Worm (Caenorhabditis elegans) whole organism, early embryonic: ENCODE measurements around the gene C05C12.1.

ENCODE experiments used
- B0310.2 ChIP-seq: sonication (generic microtip); optimal IDR thresholded peaks from 2 replicates; lab custom pipeline; 2016; ENCODE audit warnings: mild to moderate bottlenecking, missing genetic modification characterization, missing compliant biosample characterization
- F13C5.2 ChIP-seq: sonication (generic microtip); optimal IDR thresholded peaks from 2 replicates; lab custom pipeline; 2017; ENCODE audit warnings: mild to moderate bottlenecking, missing genetic modification characterization, inconsistent platforms, missing compliant biosample characterization
- aly-1 ChIP-seq: sonication (generic microtip); optimal IDR thresholded peaks from 2 replicates; lab custom pipeline; 2016; ENCODE audit warnings: missing genetic modification characterization, missing compliant biosample characterization
- ama-1 ChIP-seq: fragments of 150-350 bp; optimal IDR thresholded peaks from 2 replicates; lab custom pipeline; 2014
- ceh-13 ChIP-seq: fragments of 200-800 bp; sonication (Bioruptor generic); optimal IDR thresholded peaks from 2 replicates; lab custom pipeline; 2018; ENCODE audit warnings: mild to moderate bottlenecking, missing genetic modification characterization, missing compliant biosample characterization
- ceh-36 ChIP-seq: sonication (generic microtip); optimal IDR thresholded peaks from 2 replicates; lab custom pipeline; 2016; ENCODE audit warnings: missing genetic modification characterization, inconsistent platforms, missing compliant biosample characterization
- ets-7 ChIP-seq: sonication (generic microtip); optimal IDR thresholded peaks from 2 replicates; lab custom pipeline; 2016; ENCODE audit warnings: missing genotype, missing genetic modification characterization, missing compliant biosample characterization
- flt-1 ChIP-seq: fragments of 200-800 bp; sonication (Bioruptor generic); IDR thresholded peaks from 2 replicates; pipeline ENCODE4 v1.3.6; 2022; ENCODE audit warnings: missing genetic modification characterization, missing compliant biosample characterization
- hmbx-1 ChIP-seq: sonication (generic microtip); optimal IDR thresholded peaks from 2 replicates; lab custom pipeline; 2016; ENCODE audit warnings: mild to moderate bottlenecking, missing genetic modification characterization, missing compliant biosample characterization
- hmg-4 ChIP-seq: fragments of 200-800 bp; sonication (Bioruptor generic); optimal IDR thresholded peaks from 2 replicates; lab custom pipeline; 2018; ENCODE audit warnings: mild to moderate bottlenecking, missing genetic modification characterization, missing compliant biosample characterization
- hnd-1 ChIP-seq: sonication (generic microtip); optimal IDR thresholded peaks from 2 replicates; lab custom pipeline; 2016; ENCODE audit warnings: missing genetic modification characterization, missing compliant biosample characterization
- pes-1 ChIP-seq: fragments of 200-800 bp; sonication (Bioruptor generic); IDR thresholded peaks from 2 replicates; pipeline ENCODE4 v1.3.6; 2022; ENCODE audit warnings: missing genetic modification reagents, missing genetic modification characterization, missing compliant biosample characterization
- scrt-1 ChIP-seq: fragments of 200-800 bp; sonication (Bioruptor generic); IDR thresholded peaks from 2 replicates; pipeline ENCODE4 v1.3.6; 2022; ENCODE audit warnings: missing genetic modification characterization, missing compliant biosample characterization
- sea-1 ChIP-seq: fragments of 200-800 bp; sonication (Bioruptor generic); conservative IDR thresholded peaks from 2 replicates; pipeline ENCODE4 v1.3.6; 2022; ENCODE audit warnings: missing genetic modification characterization, missing compliant biosample characterization
- tbx-11 ChIP-seq: fragments of 200-800 bp; sonication (Bioruptor generic); IDR thresholded peaks from 2 replicates; pipeline ENCODE4 v1.3.6; 2022; ENCODE audit warnings: missing genetic modification characterization, missing compliant biosample characterization
- tbx-37 ChIP-seq: fragments of 200-800 bp; sonication (Bioruptor generic); conservative IDR thresholded peaks from 2 replicates; pipeline ENCODE4 v1.3.6; 2022; ENCODE audit warnings: missing genetic modification reagents, missing genetic modification characterization, missing compliant biosample characterization
- tra-4 ChIP-seq: sonication (generic microtip); optimal IDR thresholded peaks from 2 replicates; lab custom pipeline; 2017; ENCODE audit warnings: missing genetic modification characterization, missing compliant biosample characterization

C05C12.1 gene

DNA sequence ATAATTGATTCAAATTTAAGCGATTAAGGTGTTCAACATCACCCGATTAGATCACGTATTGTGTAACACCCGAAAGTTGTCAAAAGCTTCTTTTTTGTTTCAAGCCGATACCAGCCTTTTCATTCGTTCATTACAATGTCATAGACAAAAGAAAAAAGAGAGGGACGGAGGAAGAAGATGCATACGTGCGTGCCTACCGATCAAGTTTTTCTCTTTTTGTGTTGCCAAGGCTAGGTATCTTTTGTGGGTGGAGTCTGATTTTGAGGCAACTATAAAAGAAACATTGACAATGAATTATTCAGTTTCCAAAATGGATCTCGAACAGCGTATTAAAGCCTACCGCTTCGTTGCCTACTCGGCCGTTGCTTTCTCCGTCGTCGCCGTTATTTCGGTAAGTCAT, 28.6 kb upstream of the C05C12.1 start, which contains the start of gene col-125:
TSS of gene col-125 (plus strand) at position 301 of the 400 bp plus-strand sequence.
- TF ChIP-seq flt-1 (no peak), sea-1 (GFP tag; lab: Robert Waterston, UW) (no peak), ama-1 (no peak), hmg-4 (GFP tag; lab: Kevin White, UChicago) (no peak), aly-1 (tag; lab: Kevin White, UChicago) (no peak), ets-7 (no peak), tbx-37 (GFP tag; lab: Robert Waterston, UW) (no peak), hmbx-1 (tag; lab: Kevin White, UChicago) (no peak), ceh-36 (tag; lab: Kevin White, UChicago) (no peak), ceh-13 (no peak), tbx-11 (GFP tag; lab: Robert Waterston, UW) (no peak), B0310.2 (tag; lab: Kevin White, UChicago) (no peak), pes-1 (GFP tag; lab: Robert Waterston, UW) (no peak), F13C5.2 (tag; lab: Kevin White, UChicago) (no peak), scrt-1 (GFP tag; lab: Robert Waterston, UW) (no peak), tra-4 (tag; lab: Kevin White, UChicago) (no peak), hnd-1 (tag; lab: Kevin White, UChicago) (no peak)

DNA sequence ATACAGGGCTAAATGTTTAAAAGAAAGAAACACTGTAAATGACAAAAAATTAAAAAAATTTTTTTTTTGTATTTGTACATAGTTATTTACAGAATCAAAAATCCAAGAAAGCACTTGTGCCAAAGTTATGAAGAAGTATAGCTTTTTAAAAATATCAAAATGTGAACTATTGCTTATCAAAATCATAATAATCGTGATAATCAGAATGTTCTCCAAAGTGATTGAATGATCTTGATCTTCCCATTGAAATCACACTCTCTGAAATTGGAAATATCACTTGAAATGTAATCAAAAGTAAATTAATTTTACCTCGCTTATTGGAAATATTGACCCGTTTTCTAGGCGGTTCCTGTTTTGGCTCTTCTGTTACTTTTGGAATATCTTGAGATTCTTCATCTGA, 27.2 kb upstream of the C05C12.1 start:
- TF ChIP-seq ama-1 (no peak), F13C5.2 (tag; lab: Kevin White, UChicago) (no peak)

DNA sequence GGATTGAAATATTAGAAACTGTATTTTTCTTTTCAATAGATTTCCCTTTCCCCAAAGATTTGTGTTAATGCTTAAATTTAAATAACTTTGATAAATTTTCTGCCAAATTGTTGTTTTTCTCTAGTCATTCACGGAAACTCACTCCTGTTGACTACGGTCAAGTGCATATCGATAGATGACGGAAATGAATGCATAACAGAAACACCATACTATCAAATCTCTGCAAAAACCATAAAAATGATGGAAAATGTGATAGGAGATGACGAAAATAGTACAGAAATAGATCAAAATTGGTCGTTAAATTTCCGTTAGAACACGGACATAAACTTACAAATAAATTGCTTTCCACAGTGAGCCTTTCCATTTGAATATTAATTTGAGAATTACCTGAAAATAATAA, 24.8 kb upstream of the C05C12.1 start:
- no peak for TF ChIP-seq sea-1 (GFP tag; lab: Robert Waterston, UW)
- TF ChIP-seq hnd-1 (tag; lab: Kevin White, UChicago) = no peak
- TF ChIP-seq tbx-11 (GFP tag; lab: Robert Waterston, UW) = no peak
- TF ChIP-seq tra-4 (tag; lab: Kevin White, UChicago) = no peak
- no peak for TF ChIP-seq scrt-1 (GFP tag; lab: Robert Waterston, UW)
- TF ChIP-seq flt-1 = no peak
- no peak for TF ChIP-seq pes-1 (GFP tag; lab: Robert Waterston, UW)
- TF ChIP-seq tbx-37 (GFP tag; lab: Robert Waterston, UW) = no peak
- no peak for TF ChIP-seq ama-1

DNA sequence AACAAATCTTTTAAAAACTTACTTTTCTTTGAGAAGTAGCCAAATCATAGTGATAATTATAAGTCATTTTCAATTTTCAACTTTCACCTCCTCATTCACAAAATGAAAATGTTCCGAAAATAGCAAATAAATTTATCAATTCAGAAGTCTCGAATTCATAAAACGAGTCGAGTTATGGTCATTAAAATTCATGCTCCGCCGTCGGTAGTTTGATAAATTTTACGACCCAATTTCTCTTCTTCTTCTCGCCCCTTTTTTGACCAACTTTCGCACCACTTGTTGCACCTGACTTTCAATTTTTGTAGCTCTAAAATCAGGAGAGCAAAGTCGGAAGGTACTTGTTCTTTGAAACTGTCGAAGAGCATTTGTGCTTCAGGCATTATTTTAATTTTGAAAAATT, 23.7 kb upstream of the C05C12.1 start, which contains the start of gene best-7:
TSS of gene best-7 (minus strand) at position 239 of the 400 bp plus-strand sequence.
- TF ChIP-seq ceh-36 (tag; lab: Kevin White, UChicago) (no peak), flt-1 (no peak), hmbx-1 (tag; lab: Kevin White, UChicago) (no peak), scrt-1 (GFP tag; lab: Robert Waterston, UW) (no peak), B0310.2 (tag; lab: Kevin White, UChicago) (no peak), tbx-11 (GFP tag; lab: Robert Waterston, UW) (no peak), ets-7 (no peak), sea-1 (GFP tag; lab: Robert Waterston, UW) (no peak), pes-1 (GFP tag; lab: Robert Waterston, UW) (no peak), aly-1 (tag; lab: Kevin White, UChicago) (no peak), F13C5.2 (tag; lab: Kevin White, UChicago) (no peak), hnd-1 (tag; lab: Kevin White, UChicago) (no peak), ceh-13 (no peak), hmg-4 (GFP tag; lab: Kevin White, UChicago) (no peak), tbx-37 (GFP tag; lab: Robert Waterston, UW) (no peak), tra-4 (tag; lab: Kevin White, UChicago) (no peak), ama-1 (no peak)

DNA sequence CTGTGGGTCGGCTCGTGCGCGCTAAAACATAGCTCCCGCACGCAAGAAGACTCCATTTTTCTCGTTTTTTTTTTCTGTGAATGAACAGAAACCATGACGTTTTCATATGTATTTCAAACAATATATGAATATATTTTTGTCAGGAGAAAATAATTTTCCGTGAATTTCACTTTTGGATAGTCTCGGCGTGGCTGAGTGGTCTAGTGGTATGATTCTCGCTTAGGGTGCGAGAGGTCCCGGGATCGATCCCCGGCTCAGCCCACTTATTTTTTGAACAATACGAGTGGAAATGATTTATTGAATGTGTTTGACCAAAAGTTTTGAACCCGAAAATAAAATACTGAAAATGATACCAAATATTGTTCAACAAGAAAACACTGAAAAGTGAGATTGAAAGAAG, 22.4 kb upstream of the C05C12.1 start:
- no peak for TF ChIP-seq ceh-13

DNA sequence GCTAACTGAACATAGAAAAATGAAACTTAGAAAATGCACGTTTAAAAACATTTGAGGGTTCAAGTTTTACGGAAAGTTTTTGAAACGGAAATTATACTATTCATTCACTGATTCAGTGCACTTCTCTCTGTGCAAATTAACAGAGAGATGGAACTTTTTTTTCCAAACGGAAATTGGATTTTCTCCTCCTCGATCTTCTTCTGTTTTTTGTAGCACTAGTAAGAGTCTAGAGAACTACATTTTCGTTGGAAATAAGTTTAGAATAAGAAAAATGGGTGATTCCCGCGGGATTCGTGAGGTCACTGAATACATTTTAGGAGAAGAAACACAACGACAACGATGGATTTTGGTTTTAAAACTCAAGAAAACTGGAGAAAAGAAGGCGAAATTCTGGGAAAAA, 18.0 kb upstream of the C05C12.1 start:
- TF ChIP-seq F13C5.2 (tag; lab: Kevin White, UChicago) = no peak
- no peak for TF ChIP-seq ama-1
- TF ChIP-seq pes-1 (GFP tag; lab: Robert Waterston, UW) = no peak
- TF ChIP-seq ceh-36 (tag; lab: Kevin White, UChicago) = no peak
- TF ChIP-seq aly-1 (tag; lab: Kevin White, UChicago) = no peak
- no peak for TF ChIP-seq hmg-4 (GFP tag; lab: Kevin White, UChicago)
- TF ChIP-seq ceh-13 = no peak
- TF ChIP-seq sea-1 (GFP tag; lab: Robert Waterston, UW) = no peak
- no peak for TF ChIP-seq B0310.2 (tag; lab: Kevin White, UChicago)
- no peak for TF ChIP-seq hnd-1 (tag; lab: Kevin White, UChicago)
- no peak for TF ChIP-seq scrt-1 (GFP tag; lab: Robert Waterston, UW)
- TF ChIP-seq tbx-37 (GFP tag; lab: Robert Waterston, UW) = no peak
- no peak for TF ChIP-seq tra-4 (tag; lab: Kevin White, UChicago)

DNA sequence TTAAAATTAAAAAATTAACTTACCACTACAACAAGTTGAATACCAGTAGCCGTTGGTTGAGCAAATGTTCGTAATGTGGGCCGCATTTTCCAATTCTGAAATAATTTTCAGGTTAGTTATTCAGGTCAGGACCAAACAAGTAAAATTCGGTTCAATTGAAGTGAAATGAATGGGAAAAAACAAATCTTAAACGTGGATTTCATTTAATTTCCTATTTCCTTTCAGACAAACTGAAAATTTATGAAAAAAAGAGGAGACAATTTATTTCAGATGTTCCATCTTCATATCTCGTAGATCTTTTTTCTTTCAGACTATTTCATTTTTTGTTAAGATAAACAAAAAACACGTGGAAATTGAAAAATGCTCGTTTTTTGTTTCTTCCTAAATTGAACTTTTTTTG, 12.4 kb upstream of the C05C12.1 start, which contains the start of gene C05C12.6:
TSS of gene C05C12.6 (minus strand) at position 101 of the 400 bp plus-strand sequence.
- no peak for TF ChIP-seq tbx-37 (GFP tag; lab: Robert Waterston, UW)
- no peak for TF ChIP-seq ets-7
- no peak for TF ChIP-seq ama-1
- TF ChIP-seq F13C5.2 (tag; lab: Kevin White, UChicago) = no peak
- no peak for TF ChIP-seq B0310.2 (tag; lab: Kevin White, UChicago)
- TF ChIP-seq scrt-1 (GFP tag; lab: Robert Waterston, UW) = no peak
- no peak for TF ChIP-seq tra-4 (tag; lab: Kevin White, UChicago)
- TF ChIP-seq hnd-1 (tag; lab: Kevin White, UChicago) = no peak
- no peak for TF ChIP-seq aly-1 (tag; lab: Kevin White, UChicago)
- no peak for TF ChIP-seq ceh-13
- TF ChIP-seq sea-1 (GFP tag; lab: Robert Waterston, UW) = no peak
- no peak for TF ChIP-seq pes-1 (GFP tag; lab: Robert Waterston, UW)
- TF ChIP-seq tbx-11 (GFP tag; lab: Robert Waterston, UW) = no peak
- no peak for TF ChIP-seq flt-1
